Worm (Caenorhabditis elegans) whole organism, early embryonic: ENCODE measurements around the gene paf-2.
A peak's percentile ranks its signal among the peaks of the same experiment; 100 is the strongest.

Source experiments
- B0310.2 ChIP-seq: sonication (generic microtip); optimal IDR thresholded peaks from 2 replicates; lab custom pipeline; 2016; ENCODE audit warnings: mild to moderate bottlenecking, missing genetic modification characterization, missing compliant biosample characterization
- F13C5.2 ChIP-seq: sonication (generic microtip); optimal IDR thresholded peaks from 2 replicates; lab custom pipeline; 2017; ENCODE audit warnings: mild to moderate bottlenecking, missing genetic modification characterization, inconsistent platforms, missing compliant biosample characterization
- aly-1 ChIP-seq: sonication (generic microtip); optimal IDR thresholded peaks from 2 replicates; lab custom pipeline; 2016; ENCODE audit warnings: missing genetic modification characterization, missing compliant biosample characterization
- ama-1 ChIP-seq: fragments of 150-350 bp; optimal IDR thresholded peaks from 2 replicates; lab custom pipeline; 2014
- ceh-13 ChIP-seq: fragments of 200-800 bp; sonication (Bioruptor generic); optimal IDR thresholded peaks from 2 replicates; lab custom pipeline; 2018; ENCODE audit warnings: mild to moderate bottlenecking, missing genetic modification characterization, missing compliant biosample characterization
- ceh-36 ChIP-seq: sonication (generic microtip); optimal IDR thresholded peaks from 2 replicates; lab custom pipeline; 2016; ENCODE audit warnings: missing genetic modification characterization, inconsistent platforms, missing compliant biosample characterization
- ets-7 ChIP-seq: sonication (generic microtip); optimal IDR thresholded peaks from 2 replicates; lab custom pipeline; 2016; ENCODE audit warnings: missing genotype, missing genetic modification characterization, missing compliant biosample characterization
- flt-1 ChIP-seq: fragments of 200-800 bp; sonication (Bioruptor generic); IDR thresholded peaks from 2 replicates; pipeline ENCODE4 v1.3.6; 2022; ENCODE audit warnings: missing genetic modification characterization, missing compliant biosample characterization
- hmbx-1 ChIP-seq: sonication (generic microtip); optimal IDR thresholded peaks from 2 replicates; lab custom pipeline; 2016; ENCODE audit warnings: mild to moderate bottlenecking, missing genetic modification characterization, missing compliant biosample characterization
- hmg-4 ChIP-seq: fragments of 200-800 bp; sonication (Bioruptor generic); optimal IDR thresholded peaks from 2 replicates; lab custom pipeline; 2018; ENCODE audit warnings: mild to moderate bottlenecking, missing genetic modification characterization, missing compliant biosample characterization
- hnd-1 ChIP-seq: sonication (generic microtip); optimal IDR thresholded peaks from 2 replicates; lab custom pipeline; 2016; ENCODE audit warnings: missing genetic modification characterization, missing compliant biosample characterization
- pes-1 ChIP-seq: fragments of 200-800 bp; sonication (Bioruptor generic); IDR thresholded peaks from 2 replicates; pipeline ENCODE4 v1.3.6; 2022; ENCODE audit warnings: missing genetic modification reagents, missing genetic modification characterization, missing compliant biosample characterization
- scrt-1 ChIP-seq: fragments of 200-800 bp; sonication (Bioruptor generic); IDR thresholded peaks from 2 replicates; pipeline ENCODE4 v1.3.6; 2022; ENCODE audit warnings: missing genetic modification characterization, missing compliant biosample characterization
- sea-1 ChIP-seq: fragments of 200-800 bp; sonication (Bioruptor generic); conservative IDR thresholded peaks from 2 replicates; pipeline ENCODE4 v1.3.6; 2022; ENCODE audit warnings: missing genetic modification characterization, missing compliant biosample characterization
- tbx-11 ChIP-seq: fragments of 200-800 bp; sonication (Bioruptor generic); IDR thresholded peaks from 2 replicates; pipeline ENCODE4 v1.3.6; 2022; ENCODE audit warnings: missing genetic modification characterization, missing compliant biosample characterization
- tbx-37 ChIP-seq: fragments of 200-800 bp; sonication (Bioruptor generic); conservative IDR thresholded peaks from 2 replicates; pipeline ENCODE4 v1.3.6; 2022; ENCODE audit warnings: missing genetic modification reagents, missing genetic modification characterization, missing compliant biosample characterization
- tra-4 ChIP-seq: sonication (generic microtip); optimal IDR thresholded peaks from 2 replicates; lab custom pipeline; 2017; ENCODE audit warnings: missing genetic modification characterization, missing compliant biosample characterization

paf-2 gene

DNA sequence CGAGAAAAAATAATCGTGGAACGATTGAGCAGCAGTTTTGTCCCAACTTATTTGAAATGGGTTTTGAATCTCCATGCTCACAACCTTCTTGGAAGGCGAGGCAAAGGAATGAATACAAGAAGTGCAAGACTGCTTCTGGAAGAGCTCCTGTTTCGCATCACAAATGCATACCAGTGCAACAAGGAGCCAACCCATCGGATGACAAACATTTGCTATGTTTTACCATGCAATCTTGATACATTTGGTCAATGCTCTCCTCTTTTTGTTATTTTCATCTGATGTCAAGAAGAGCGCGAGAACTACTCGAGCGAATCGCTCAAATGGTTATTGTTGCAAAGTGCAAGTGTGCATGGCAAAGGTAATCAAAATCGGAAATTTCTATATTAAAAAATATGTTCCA lies 23.4 kb downstream of the paf-2 start, which contains the start of gene mec-18:
Gene mec-18 (minus strand): TSS at position 101 of the 400 bp plus-strand sequence.
- TF ChIP-seq ama-1 = no peak
- TF ChIP-seq hmbx-1 (tag; lab: Kevin White, UChicago) = no peak
- no peak for TF ChIP-seq B0310.2 (tag; lab: Kevin White, UChicago)
- TF ChIP-seq sea-1 = no peak

DNA sequence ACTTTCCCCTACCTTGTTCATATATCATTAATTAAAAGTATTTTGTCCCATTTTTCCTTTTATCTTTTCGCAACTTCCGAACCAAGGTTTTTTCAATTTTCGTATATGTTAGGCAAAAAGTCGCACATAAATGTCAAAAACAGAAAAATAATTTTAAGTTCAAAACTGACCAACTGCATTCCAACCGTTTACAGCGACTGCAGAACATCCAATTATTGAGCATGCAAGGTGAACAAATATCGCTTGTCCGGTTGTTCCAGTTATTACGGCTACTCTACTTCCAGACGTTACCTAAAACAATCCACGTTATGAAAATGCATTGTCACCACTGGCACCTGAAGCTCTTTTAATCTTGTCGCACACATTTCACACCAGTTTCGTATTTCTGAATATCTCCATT lies 23.9 kb downstream of the paf-2 start, which contains the start of gene C52B9.10:
Gene C52B9.10 (plus strand): TSS at position 301 of the 400 bp plus-strand sequence.
- TF ChIP-seq ama-1 (no peak), scrt-1 (no peak), B0310.2 (tag; lab: Kevin White, UChicago) (no peak), ets-7 (no peak), hmbx-1 (tag; lab: Kevin White, UChicago) (no peak)

DNA sequence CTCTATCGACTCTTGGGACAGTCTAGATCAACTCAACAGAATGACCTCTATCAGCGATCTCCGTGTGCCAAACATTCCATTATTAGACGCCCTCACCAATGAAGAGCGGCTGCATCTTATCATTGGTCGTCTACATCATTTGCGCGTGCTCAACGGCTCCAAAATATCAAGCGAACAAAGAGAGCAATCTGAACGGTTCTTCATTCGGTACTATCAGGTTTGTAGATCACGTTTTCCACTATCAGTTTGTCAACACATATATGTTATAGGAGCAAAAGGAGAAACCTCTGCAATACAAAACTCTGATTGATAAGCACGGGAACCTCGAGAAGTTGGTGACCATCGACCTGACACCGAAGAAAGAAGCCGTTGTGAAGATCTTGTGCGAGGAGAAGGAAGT lies 29.1 kb downstream of the paf-2 start:
- TF ChIP-seq hnd-1 (tag; lab: Kevin White, UChicago) (no peak), hmg-4 (GFP tag; lab: Kevin White, UChicago) (no peak), ama-1 (no peak), sea-1 (no peak), tbx-11 (GFP tag; lab: Robert Waterston, UW) (no peak), scrt-1 (no peak), flt-1 (GFP tag; lab: Robert Waterston, UW) (no peak), tbx-37 (GFP tag; lab: Robert Waterston, UW) (no peak), ets-7 (no peak), ceh-13 (GFP tag; lab: Kevin White, UChicago) (no peak), ceh-36 (tag; lab: Kevin White, UChicago) (no peak), tra-4 (tag; lab: Kevin White, UChicago) (no peak), aly-1 (tag; lab: Kevin White, UChicago) (no peak), F13C5.2 (tag; lab: Kevin White, UChicago) (no peak), hmbx-1 (tag; lab: Kevin White, UChicago) (no peak), B0310.2 (tag; lab: Kevin White, UChicago) (no peak), pes-1 (GFP tag; lab: Robert Waterston, UW) (no peak)

DNA sequence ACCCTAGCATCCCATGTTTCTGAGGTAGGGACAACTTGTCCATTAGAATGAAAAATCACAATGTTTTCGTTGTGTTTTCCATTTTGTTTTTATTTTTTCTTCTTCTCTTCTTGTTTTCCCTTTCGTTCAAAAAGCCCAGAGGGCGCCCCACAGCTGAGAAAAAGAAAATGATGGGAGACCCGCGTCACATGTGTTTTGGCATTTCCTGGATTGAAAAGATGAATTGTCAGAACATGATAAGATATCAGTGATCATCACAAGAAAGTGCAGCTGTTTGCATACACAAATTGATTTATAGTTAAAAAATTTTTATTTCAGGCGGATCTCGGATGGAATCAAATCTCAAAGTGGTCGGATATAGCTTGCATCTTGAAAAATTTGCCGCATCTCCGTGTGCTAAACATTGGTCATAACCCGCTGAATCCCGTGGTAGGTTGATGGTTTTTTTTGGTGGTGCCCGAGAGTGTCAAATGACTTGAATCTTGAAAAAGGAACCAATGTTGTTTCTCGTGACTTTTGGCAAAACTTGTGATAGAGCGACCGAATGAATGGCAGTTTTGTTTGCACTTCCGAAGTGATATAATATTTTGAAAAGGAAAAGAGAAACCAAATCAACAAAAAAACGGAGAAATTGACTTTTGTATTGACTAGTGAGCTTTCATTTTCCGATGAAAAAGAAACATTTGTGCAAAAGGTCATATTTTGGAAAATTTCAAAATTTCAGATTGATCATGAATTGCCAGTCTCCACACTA lies 31.2 kb downstream of the paf-2 start:
- TF ChIP-seq aly-1 (tag; lab: Kevin White, UChicago) = no peak
- no peak for TF ChIP-seq ets-7
- no peak for TF ChIP-seq tra-4 (tag; lab: Kevin White, UChicago)
- TF ChIP-seq ceh-13 (GFP tag; lab: Kevin White, UChicago) = no peak
- TF ChIP-seq tbx-11 (GFP tag; lab: Robert Waterston, UW) = no peak
- no peak for TF ChIP-seq flt-1 (GFP tag; lab: Robert Waterston, UW)
- no peak for TF ChIP-seq B0310.2 (tag; lab: Kevin White, UChicago)
- no peak for TF ChIP-seq hmg-4 (GFP tag; lab: Kevin White, UChicago)
- no peak for TF ChIP-seq tbx-37 (GFP tag; lab: Robert Waterston, UW)
- no peak for TF ChIP-seq ceh-36 (tag; lab: Kevin White, UChicago)
- TF ChIP-seq hmbx-1 (tag; lab: Kevin White, UChicago) = no peak
- no peak for TF ChIP-seq sea-1
- TF ChIP-seq F13C5.2 (tag; lab: Kevin White, UChicago) = no peak
- no peak for TF ChIP-seq pes-1 (GFP tag; lab: Robert Waterston, UW)
- TF ChIP-seq ama-1 = no peak
- TF ChIP-seq scrt-1 = no peak
- TF ChIP-seq hnd-1 (tag; lab: Kevin White, UChicago) = no peak

DNA sequence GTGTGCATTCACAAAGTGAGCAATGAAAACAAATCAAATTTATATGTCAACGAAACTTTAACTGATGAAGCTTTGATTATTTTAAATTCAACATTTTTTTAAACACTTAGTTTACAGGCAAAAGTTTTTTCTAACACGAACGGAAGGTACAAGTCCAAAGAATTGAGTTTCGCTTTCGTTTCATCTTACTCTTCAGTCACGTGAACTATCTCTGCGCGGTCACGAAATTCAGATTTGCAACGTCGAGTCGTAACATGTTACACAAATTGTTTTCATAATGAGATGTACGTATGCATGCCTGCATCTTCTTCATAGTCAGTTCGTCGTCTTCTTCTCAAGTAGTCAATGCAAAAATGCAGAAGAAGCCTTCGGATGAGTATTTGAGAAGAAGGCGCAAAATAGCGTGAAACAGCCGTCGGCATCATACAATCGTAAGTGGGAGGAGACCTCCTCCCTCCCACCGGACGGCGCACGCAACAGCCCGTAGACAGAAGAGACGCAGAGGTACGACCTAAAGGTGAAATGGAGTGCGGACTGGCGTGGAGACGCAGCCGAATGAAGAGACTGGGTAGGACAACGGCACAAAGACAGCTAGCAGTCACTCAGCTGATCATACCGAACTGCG lies 32.1 kb downstream of the paf-2 start, which contains the start of gene coel-1:
Gene coel-1 (plus strand): TSS at position 381 of the 625 bp plus-strand sequence.
- TF ChIP-seq aly-1 (tag; lab: Kevin White, UChicago) (peak; percentile 4), ama-1 (no peak), hmg-4 (GFP tag; lab: Kevin White, UChicago) (peak; percentile 77)

DNA sequence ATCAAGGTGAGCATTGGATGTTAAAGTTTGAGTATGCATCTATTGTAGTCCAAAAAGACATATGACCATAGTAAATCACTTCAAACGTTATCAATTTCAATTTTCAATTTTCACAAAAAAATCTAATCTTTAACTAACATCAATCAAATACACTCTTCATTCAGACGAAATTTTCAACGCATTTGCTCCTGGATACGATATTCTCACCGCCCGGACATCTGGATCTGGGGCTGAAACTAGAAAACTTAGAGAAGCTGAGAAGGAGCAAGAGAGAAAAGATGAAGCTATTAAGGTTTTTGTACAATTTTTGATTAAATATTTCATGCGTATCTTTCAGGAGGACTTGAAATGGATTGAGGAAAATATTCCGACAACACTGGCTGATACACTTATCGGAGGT lies 33.7 kb downstream of the paf-2 start:
- TF ChIP-seq F13C5.2 (tag; lab: Kevin White, UChicago) = no peak
- TF ChIP-seq tra-4 (tag; lab: Kevin White, UChicago) = no peak
- TF ChIP-seq aly-1 (tag; lab: Kevin White, UChicago) = no peak

DNA sequence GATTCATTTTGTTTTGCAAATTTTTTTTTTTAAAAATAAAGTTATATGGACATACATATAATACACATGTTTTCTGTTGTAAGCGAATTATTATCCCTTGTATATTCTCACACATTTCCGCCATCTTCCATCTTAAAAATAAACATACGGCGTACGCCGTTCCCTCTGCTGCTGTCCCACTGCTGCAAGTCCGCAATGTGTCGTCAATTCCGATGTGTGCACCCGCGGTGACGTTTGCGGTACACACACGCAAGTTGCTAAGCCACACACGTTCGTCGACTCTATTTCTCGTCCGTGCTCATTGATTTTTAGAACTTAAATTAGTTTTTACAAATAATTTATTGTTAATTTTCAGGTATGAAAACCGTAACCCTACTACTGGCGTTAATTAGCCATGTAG lies 37.2 kb downstream of the paf-2 start, which contains the start of gene C52B9.4:
Gene C52B9.4 (plus strand): TSS at position 356 of the 400 bp plus-strand sequence.
- no peak for TF ChIP-seq tbx-11 (GFP tag; lab: Robert Waterston, UW)
- TF ChIP-seq F13C5.2 (tag; lab: Kevin White, UChicago) = peak; percentile 21

DNA sequence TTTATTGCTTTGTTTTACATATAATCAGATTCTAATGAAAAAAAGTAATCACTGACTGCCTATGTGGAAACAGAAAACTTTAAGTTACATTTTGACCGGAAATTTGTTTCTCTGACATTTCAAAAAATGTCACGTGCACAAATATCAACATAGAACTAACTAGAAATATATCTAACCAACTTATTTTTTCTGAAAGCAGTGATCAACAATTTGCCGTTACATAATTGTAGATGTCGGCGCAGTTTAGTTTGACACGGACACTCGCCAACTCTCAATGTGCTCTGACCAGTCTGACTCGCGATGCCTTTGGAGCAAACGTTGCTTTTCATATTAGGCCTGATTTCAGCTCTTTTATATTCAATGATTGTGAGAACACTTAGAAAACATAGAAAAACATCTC lies 40.8 kb downstream of the paf-2 start, which contains the start of gene srv-6:
Gene srv-6 (plus strand): TSS at position 301 of the 400 bp plus-strand sequence.
- TF ChIP-seq aly-1 (tag; lab: Kevin White, UChicago) (no peak), ceh-36 (tag; lab: Kevin White, UChicago) (no peak), hmbx-1 (tag; lab: Kevin White, UChicago) (no peak), tbx-11 (GFP tag; lab: Robert Waterston, UW) (no peak), ama-1 (no peak), scrt-1 (no peak)
